Worm (Caenorhabditis elegans) whole organism, L4 larva: Measurements from ENCODE around the gene F26A1.19.

ENCODE experiments used
- F44E2.7 ChIP-seq: fragments of 200-800 bp; sonication (Bioruptor generic); IDR thresholded peaks from 2 replicates; pipeline ENCODE4 v2.1.2; 2022; ENCODE audit warnings: missing genetic modification characterization, missing compliant biosample characterization
- F49E8.2 ChIP-seq: sonication (generic microtip); optimal IDR thresholded peaks from 2 replicates; lab custom pipeline; 2016; ENCODE audit warnings: missing compliant biosample characterization, mild to moderate bottlenecking, missing genetic modification characterization, borderline replicate concordance
- egl-27 ChIP-seq: sonication (generic microtip); optimal IDR thresholded peaks from 3 replicates; lab custom pipeline; 2017; ENCODE audit warnings: missing biosample characterization, missing genetic modification reagents, missing genetic modification characterization
- lin-13 ChIP-seq: fragments of 150-350 bp; optimal IDR thresholded peaks from 2 replicates; lab custom pipeline; 2014; ENCODE audit warnings: missing biosample characterization, missing genetic modification reagents, missing genetic modification characterization
- mep-1 ChIP-seq: fragments of 150-350 bp; sonication (generic microtip); optimal IDR thresholded peaks from 3 replicates; lab custom pipeline; 2014; ENCODE audit warnings: missing biosample characterization, missing genetic modification characterization
- nhr-11 ChIP-seq: fragments of 150-350 bp; optimal IDR thresholded peaks from 2 replicates; lab custom pipeline; 2014; ENCODE audit warnings: missing biosample characterization, missing genetic modification characterization
- nhr-28 ChIP-seq: fragments of 150-350 bp; optimal IDR thresholded peaks from 2 replicates; lab custom pipeline; 2014; ENCODE audit warnings: missing biosample characterization, missing genetic modification characterization
- nhr-76 ChIP-seq: fragments of 150-350 bp; optimal IDR thresholded peaks from 2 replicates; lab custom pipeline; 2014; ENCODE audit warnings: missing biosample characterization, missing genetic modification characterization

ce11 chrIII:4887291-4887690, 49.8 kb downstream of the F26A1.19 start, which contains the start of gene clec-6:
- no peak for TF ChIP-seq mep-1 (tag; lab: Kevin White, UChicago)
- TF ChIP-seq lin-13 (GFP tag; lab: Kevin White, UChicago) = no peak
- no peak for TF ChIP-seq nhr-11 (tag; lab: Kevin White, UChicago)
- TF ChIP-seq nhr-76 (tag; lab: Kevin White, UChicago) = no peak
- no peak for TF ChIP-seq F49E8.2 (tag; lab: Kevin White, UChicago)
- no peak for TF ChIP-seq F44E2.7 (GFP tag; lab: Robert Waterston, UW)
- TF ChIP-seq egl-27 = no peak
- peak; percentile 8 for TF ChIP-seq nhr-28 (tag; lab: Kevin White, UChicago)
